Worm (Caenorhabditis elegans) whole organism, midembryonic: ENCODE measurements around the gene C30G12.6.

Experiments
- klf-2 ChIP-seq: fragments of 200-800 bp; sonication (Bioruptor generic); conservative IDR thresholded peaks from 2 replicates; pipeline ENCODE4 v1.3.6; 2022; ENCODE audit warnings: missing genetic modification reagents, missing genetic modification characterization, missing compliant biosample characterization
- ref-1 ChIP-seq: fragments of 200-800 bp; sonication (Bioruptor generic); conservative IDR thresholded peaks from 2 replicates; pipeline ENCODE4 v1.3.6; 2022; ENCODE audit warnings: missing genetic modification reagents, missing genetic modification characterization, missing compliant biosample characterization
- ztf-29 ChIP-seq: fragments of 200-800 bp; sonication (Bioruptor generic); IDR thresholded peaks from 2 replicates; pipeline ENCODE4 v1.3.6; 2022; ENCODE audit warnings: missing genetic modification reagents, missing genetic modification characterization, missing compliant biosample characterization

- TF ChIP-seq ref-1 (GFP tag; lab: Robert Waterston, UW) (no peak), klf-2 (GFP tag; lab: Robert Waterston, UW) (no peak), ztf-29 (GFP tag; lab: Robert Waterston, UW) (no peak)
Observed at ce11 chrII:7253073-7253472, 42.7 kb downstream of the C30G12.6 start, which contains the start of gene lsm-4.
